Fruit fly (Drosophila melanogaster) whole organism, embryonic: ENCODE data around the gene CG5225.

Experiments used
- Atf3 ChIP-seq: fragments of 200-800 bp; sonication (Bioruptor generic); optimal IDR thresholded peaks from 3 replicates; lab custom pipeline; 2016; ENCODE audit warnings: missing biosample characterization, missing genetic modification characterization
- CG10979 ChIP-seq: fragments of 200-800 bp; sonication (Bioruptor generic); optimal IDR thresholded peaks from 2 replicates; lab custom pipeline; 2018; ENCODE audit warnings: missing biosample characterization, mild to moderate bottlenecking, missing genetic modification characterization, moderate library complexity
- CG11504 ChIP-seq: fragments of 200-800 bp; sonication (Bioruptor generic); optimal IDR thresholded peaks from 3 replicates; lab custom pipeline; 2019; ENCODE audit warnings: missing biosample characterization, mild to moderate bottlenecking, missing genetic modification characterization, moderate library complexity
- CG12104 ChIP-seq: fragments of 200-800 bp; sonication (Bioruptor generic); optimal IDR thresholded peaks from 3 replicates; lab custom pipeline; 2016; ENCODE audit warnings: missing biosample characterization, missing genetic modification characterization
- CG12155 ChIP-seq: fragments of 200-800 bp; sonication (Bioruptor generic); optimal IDR thresholded peaks from 3 replicates; lab custom pipeline; 2016; ENCODE audit warnings: missing biosample characterization, missing genetic modification characterization
- CG12219 ChIP-seq: fragments of 200-800 bp; sonication (Bioruptor generic); optimal IDR thresholded peaks from 3 replicates; lab custom pipeline; 2018; ENCODE audit warnings: missing biosample characterization, mild to moderate bottlenecking, missing genetic modification characterization
- CG13424 ChIP-seq: fragments of 200-800 bp; sonication (Bioruptor generic); optimal IDR thresholded peaks from 2 replicates; lab custom pipeline; 2019; ENCODE audit warnings: missing biosample characterization, mild to moderate bottlenecking, missing genetic modification characterization, moderate library complexity
- CG16815 ChIP-seq: fragments of 200-800 bp; sonication (Bioruptor generic); optimal IDR thresholded peaks from 3 replicates; lab custom pipeline; 2017; ENCODE audit warnings: missing biosample characterization, mild to moderate bottlenecking, missing genetic modification characterization
- CG17385 ChIP-seq: fragments of 200-800 bp; sonication (Bioruptor generic); optimal IDR thresholded peaks from 3 replicates; lab custom pipeline; 2018; ENCODE audit warnings: missing biosample characterization, mild to moderate bottlenecking, missing genetic modification characterization
- CG2712 ChIP-seq: fragments of 200-800 bp; optimal IDR thresholded peaks from 3 replicates; lab custom pipeline; 2019; ENCODE audit warnings: missing biosample characterization, mild to moderate bottlenecking, missing genetic modification characterization, moderate library complexity
- CG2875 ChIP-seq: fragments of 200-800 bp; sonication (Bioruptor generic); optimal IDR thresholded peaks from 2 replicates; lab custom pipeline; 2017; ENCODE audit warnings: missing biosample characterization, mild to moderate bottlenecking, missing genetic modification characterization, missing genetic modification reagents
- CG31441 ChIP-seq: fragments of 200-800 bp; sonication (Bioruptor generic); IDR thresholded peaks from 2 replicates; pipeline ENCODE4 v1.3.6; 2022; ENCODE audit warnings: missing biosample characterization, missing genetic modification characterization
- CG32767 ChIP-seq: fragments of 200-800 bp; sonication (Bioruptor generic); IDR thresholded peaks from 2 replicates; pipeline ENCODE4 v1.3.6; 2022; ENCODE audit warnings: missing biosample characterization, missing genetic modification characterization
- CG4404 ChIP-seq: fragments of 200-800 bp; sonication (Bioruptor generic); IDR thresholded peaks from 2 replicates; pipeline ENCODE4 v1.3.6; 2022; ENCODE audit warnings: missing biosample characterization, missing genetic modification characterization
- CG6683 ChIP-seq: fragments of 200-800 bp; sonication (Bioruptor generic); optimal IDR thresholded peaks from 2 replicates; lab custom pipeline; 2017; ENCODE audit warnings: missing biosample characterization, mild to moderate bottlenecking, missing genetic modification characterization, missing genetic modification reagents
- CG8388 ChIP-seq: fragments of 200-800 bp; sonication (Bioruptor generic); optimal IDR thresholded peaks from 2 replicates; lab custom pipeline; 2019; ENCODE audit warnings: missing biosample characterization, mild to moderate bottlenecking, missing genetic modification characterization, moderate library complexity
- CG8924 ChIP-seq: fragments of 200-800 bp; optimal IDR thresholded peaks from 3 replicates; lab custom pipeline; 2019; ENCODE audit warnings: missing biosample characterization, mild to moderate bottlenecking, missing genetic modification characterization, moderate library complexity
- CrebB ChIP-seq: fragments of 200-800 bp; sonication (Bioruptor generic); optimal IDR thresholded peaks from 3 replicates; lab custom pipeline; 2018; ENCODE audit warnings: missing biosample characterization, mild to moderate bottlenecking, missing genetic modification characterization
- D ChIP-seq, 2 experiments: fragments of 200-800 bp in 1 of 2; fragments of >200 bp in 1 of 2; sonication (Bioruptor generic) in 1 of 2; optimal IDR thresholded peaks; 2 replicates in 1 of 2; 3 replicates in 1 of 2; lab custom pipeline; 2017; ENCODE audit warnings: mild to moderate bottlenecking in 1 of 2, missing biosample characterization in 1 of 2, missing genetic modification characterization in 1 of 2, missing genetic modification reagents in 1 of 2
- Dip2 ChIP-seq: fragments of 200-800 bp; sonication (Bioruptor generic); IDR thresholded peaks from 2 replicates; pipeline ENCODE4 v1.3.6; 2022; ENCODE audit warnings: missing biosample characterization, missing genetic modification characterization
- E2f1 ChIP-seq: fragments of 200-800 bp; sonication (Bioruptor generic); IDR thresholded peaks from 2 replicates; pipeline ENCODE4 v1.3.6; 2022; ENCODE audit warnings: missing biosample characterization, missing genetic modification characterization
- Gsc ChIP-seq: fragments of 200-800 bp; sonication (Bioruptor generic); IDR thresholded peaks from 2 replicates; pipeline ENCODE4 v1.3.6; 2022; ENCODE audit warnings: missing biosample characterization, missing genetic modification characterization
- Hr3 ChIP-seq: fragments of 200-800 bp; sonication (Bioruptor generic); optimal IDR thresholded peaks from 3 replicates; lab custom pipeline; 2016; ENCODE audit warnings: missing biosample characterization, missing genetic modification characterization
- Hr51 ChIP-seq, 2 experiments: fragments of 200-800 bp; sonication (Bioruptor generic); optimal IDR thresholded peaks; 2 replicates in 1 of 2; 3 replicates in 1 of 2; lab custom pipeline; 2016 to 2018; ENCODE audit warnings: missing biosample characterization in 2 of 2, missing genetic modification characterization in 2 of 2, mild to moderate bottlenecking in 1 of 2, moderate library complexity in 1 of 2
- Jarid2 ChIP-seq: fragments of 200-800 bp; sonication (Bioruptor generic); optimal IDR thresholded peaks from 3 replicates; lab custom pipeline; 2017; ENCODE audit warnings: mild to moderate bottlenecking, missing biosample characterization, missing genetic modification reagents, missing genetic modification characterization
- MESR4 ChIP-seq: fragments of 200-800 bp; sonication (Bioruptor generic); optimal IDR thresholded peaks from 2 replicates; lab custom pipeline; 2018; ENCODE audit warnings: missing biosample characterization, mild to moderate bottlenecking, missing genetic modification characterization, moderate library complexity
- Meics ChIP-seq: fragments of 200-800 bp; sonication (Bioruptor generic); optimal IDR thresholded peaks from 2 replicates; lab custom pipeline; 2017; ENCODE audit warnings: missing biosample characterization, mild to moderate bottlenecking, missing genetic modification characterization
- PHDP ChIP-seq: fragments of 200-800 bp; sonication (Bioruptor generic); optimal IDR thresholded peaks from 3 replicates; lab custom pipeline; 2018; ENCODE audit warnings: missing biosample characterization, mild to moderate bottlenecking, missing genetic modification characterization, moderate library complexity
- Poxn ChIP-seq: fragments of 200-800 bp; sonication (Bioruptor generic); IDR thresholded peaks from 2 replicates; pipeline ENCODE4 v1.3.6; 2022; ENCODE audit warnings: missing biosample characterization, missing genetic modification characterization
- Rfx ChIP-seq: fragments of 200-800 bp; sonication (Bioruptor generic); IDR thresholded peaks from 2 replicates; pipeline ENCODE4 v1.3.6; 2022; ENCODE audit warnings: missing biosample characterization, missing genetic modification characterization
- Rx ChIP-seq: fragments of 200-800 bp; sonication (Bioruptor generic); IDR thresholded peaks from 2 replicates; pipeline ENCODE4 v1.3.6; 2022; ENCODE audit warnings: missing biosample characterization, missing genetic modification characterization
- Sox100B ChIP-seq: fragments of 200-800 bp; sonication (Bioruptor generic); optimal IDR thresholded peaks from 3 replicates; lab custom pipeline; 2018; ENCODE audit warnings: missing biosample characterization, mild to moderate bottlenecking, missing genetic modification characterization
- Ssrp ChIP-seq: fragments of 200-800 bp; sonication (Bioruptor generic); optimal IDR thresholded peaks from 2 replicates; lab custom pipeline; 2018; ENCODE audit warnings: missing biosample characterization, mild to moderate bottlenecking, missing genetic modification characterization, moderate library complexity
- Taf1 ChIP-seq: fragments of 200-800 bp; sonication (Bioruptor generic); IDR thresholded peaks from 2 replicates; pipeline ENCODE4 v1.3.6; 2022; ENCODE audit warnings: missing biosample characterization, missing genetic modification characterization
- Xrp1 ChIP-seq: fragments of 200-800 bp; sonication (Bioruptor generic); IDR thresholded peaks from 2 replicates; pipeline ENCODE4 v1.3.6; 2022; ENCODE audit warnings: missing biosample characterization, missing genetic modification characterization
- ap ChIP-seq: fragments of 200-800 bp; sonication (Bioruptor generic); IDR thresholded peaks from 2 replicates; pipeline ENCODE4 v1.3.6; 2022; ENCODE audit warnings: missing biosample characterization, missing genetic modification characterization
- corto ChIP-seq: fragments of 200-800 bp; sonication (Bioruptor generic); optimal IDR thresholded peaks from 2 replicates; lab custom pipeline; 2016; ENCODE audit warnings: missing biosample characterization, mild to moderate bottlenecking, missing genetic modification characterization, moderate library complexity
- crol ChIP-seq: fragments of 200-800 bp; sonication (Bioruptor generic); IDR thresholded peaks from 2 replicates; pipeline ENCODE4 v1.3.6; 2022; ENCODE audit warnings: missing biosample characterization, missing genetic modification characterization
- dmrt11E ChIP-seq: fragments of 200-800 bp; sonication (Bioruptor generic); optimal IDR thresholded peaks from 3 replicates; lab custom pipeline; 2018; ENCODE audit warnings: missing biosample characterization, mild to moderate bottlenecking, missing genetic modification characterization, moderate library complexity
- gcm ChIP-seq: fragments of 200-800 bp; sonication (Bioruptor generic); optimal IDR thresholded peaks from 2 replicates; lab custom pipeline; 2019; ENCODE audit warnings: missing biosample characterization, mild to moderate bottlenecking, missing genetic modification characterization, moderate library complexity
- gem ChIP-seq: fragments of 200-800 bp; sonication (Bioruptor generic); optimal IDR thresholded peaks from 2 replicates; lab custom pipeline; 2019; ENCODE audit warnings: missing biosample characterization, mild to moderate bottlenecking, missing genetic modification characterization, moderate library complexity
- grau ChIP-seq: fragments of 200-800 bp; optimal IDR thresholded peaks from 3 replicates; lab custom pipeline; 2019; ENCODE audit warnings: missing biosample characterization, mild to moderate bottlenecking, missing genetic modification characterization, moderate library complexity
- jumu ChIP-seq: fragments of 200-800 bp; sonication (Bioruptor generic); optimal IDR thresholded peaks from 3 replicates; lab custom pipeline; 2016; ENCODE audit warnings: missing biosample characterization, missing genetic modification characterization
- nmo ChIP-seq: fragments of 200-800 bp; sonication (Bioruptor generic); optimal IDR thresholded peaks from 2 replicates; lab custom pipeline; 2018; ENCODE audit warnings: missing biosample characterization, mild to moderate bottlenecking, missing genetic modification characterization, moderate library complexity
- seq ChIP-seq: fragments of 200-800 bp; sonication (Bioruptor generic); IDR thresholded peaks from 2 replicates; pipeline ENCODE4 v1.3.6; 2022; ENCODE audit warnings: missing biosample characterization, missing genetic modification characterization
- trem ChIP-seq: fragments of 200-800 bp; optimal IDR thresholded peaks from 3 replicates; lab custom pipeline; 2019; ENCODE audit warnings: missing biosample characterization, mild to moderate bottlenecking, missing genetic modification characterization, moderate library complexity
- twi ChIP-seq: fragments of 200-800 bp; optimal IDR thresholded peaks from 2 replicates; lab custom pipeline; 2019; ENCODE audit warnings: missing biosample characterization, mild to moderate bottlenecking, missing genetic modification characterization, moderate library complexity
- unpg ChIP-seq: fragments of 200-800 bp; sonication (Bioruptor generic); optimal IDR thresholded peaks from 3 replicates; lab custom pipeline; 2018; ENCODE audit warnings: missing biosample characterization, mild to moderate bottlenecking, missing genetic modification characterization, moderate library complexity
- zf30C ChIP-seq: fragments of 200-800 bp; sonication (Bioruptor generic); optimal IDR thresholded peaks from 3 replicates; lab custom pipeline; 2018; ENCODE audit warnings: missing biosample characterization, mild to moderate bottlenecking, missing genetic modification characterization
- zfh1 ChIP-seq: fragments of 200-800 bp; sonication (Bioruptor generic); IDR thresholded peaks from 3 replicates; pipeline ENCODE4 v1.3.6; 2022; ENCODE audit warnings: missing biosample characterization, missing genetic modification characterization

The CG5225 gene

DNA sequence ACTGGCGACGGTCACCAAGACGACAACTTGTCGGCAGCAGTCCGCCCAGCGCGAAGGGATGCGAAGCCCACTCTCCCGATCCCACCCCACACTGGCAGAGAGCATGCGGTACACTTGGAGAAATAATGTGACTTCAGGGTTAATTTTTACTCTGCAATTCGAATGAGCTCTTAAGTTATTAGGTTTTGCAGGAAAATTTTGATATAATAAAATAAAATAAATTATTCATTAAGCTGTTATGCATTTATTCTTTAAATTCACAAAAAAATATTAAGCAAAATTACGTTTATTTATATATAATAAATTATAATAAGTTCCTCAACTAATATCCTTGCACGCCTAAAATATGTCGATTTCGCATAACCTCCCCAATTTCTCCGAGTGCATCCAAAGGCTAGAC is 20.4 kb downstream of the CG5225 start (continued):
- TF ChIP-seq Sox100B (GFP tag; lab: Kevin White, UChicago), result peak; percentile 7
- peak; percentile 64 for TF ChIP-seq CG2712 (tag; lab: Kevin White, UChicago)
- TF ChIP-seq zfh1, result no peak
- no peak for TF ChIP-seq Poxn (GFP tag; lab: Robert Waterston, UW)
- TF ChIP-seq Rx (GFP tag; lab: Robert Waterston, UW), result no peak
- no peak for TF ChIP-seq Atf3 (GFP tag; lab: Kevin White, UChicago)
- no peak for TF ChIP-seq Dip2 (GFP tag; lab: Robert Waterston, UW)
- peak; percentile 47 for TF ChIP-seq Xrp1 (GFP tag; lab: Robert Waterston, UW)
- no peak for TF ChIP-seq CG12104 (GFP tag; lab: Kevin White, UChicago)
- no peak for TF ChIP-seq Gsc
- TF ChIP-seq Ssrp, result peak; percentile 54
- 0 out of 2 replicates have a peak, but pooled peaks have one; percentile 29 for TF ChIP-seq seq (GFP tag; lab: Robert Waterston, UW)
- TF ChIP-seq unpg, result peak; percentile 46
- TF ChIP-seq E2f1, result 0 out of 2 replicates have a peak, but pooled peaks have one; percentile 19
- no peak for TF ChIP-seq crol (GFP tag; lab: Robert Waterston, UW)
- TF ChIP-seq Jarid2 (GFP tag; lab: Kevin White, UChicago), result no peak
- peak; percentile 52 for TF ChIP-seq nmo
- peak; percentile 69 for TF ChIP-seq CG31441 (GFP tag; lab: Robert Waterston, UW)
- TF ChIP-seq CG32767 (GFP tag; lab: Robert Waterston, UW), result 0 out of 2 replicates have a peak, but pooled peaks have one; percentile 28
- TF ChIP-seq ap, result no peak
- no peak for TF ChIP-seq CG12219 (GFP tag; lab: Kevin White, UChicago)
- peak; percentile 35 for TF ChIP-seq CG10979 (tag; lab: Kevin White, UChicago)
- TF ChIP-seq jumu (GFP tag; lab: Kevin White, UChicago), result no peak
- peak; percentile 40 for TF ChIP-seq CG13424 (tag; lab: Kevin White, UChicago)
- TF ChIP-seq CG11504 (tag; lab: Kevin White, UChicago), result peak; percentile 32
- peak; percentile 25 for TF ChIP-seq CG17385 (GFP tag; lab: Kevin White, UChicago)
- TF ChIP-seq twi (tag; lab: Kevin White, UChicago), result no peak
- no peak for TF ChIP-seq CG4404
- peak; percentile 31 for TF ChIP-seq CG2875 (GFP tag; lab: Kevin White, UChicago)
- peak; percentile 31 for TF ChIP-seq PHDP
- TF ChIP-seq zf30C, result peak; percentile 23
- TF ChIP-seq MESR4 (GFP tag; lab: Kevin White, UChicago), result no peak
- TF ChIP-seq CG6683 (GFP tag; lab: Kevin White, UChicago), result peak; percentile 16
- no peak for TF ChIP-seq CrebB
- peak; percentile 63 for TF ChIP-seq dmrt11E (tag; lab: Kevin White, UChicago)
- TF ChIP-seq CG12155, result no peak
- TF ChIP-seq CG16815 (GFP tag; lab: Kevin White, UChicago), result peak; percentile 31
- peak; percentile 13 for TF ChIP-seq CG8924
- no peak for TF ChIP-seq trem
- TF ChIP-seq CG8388 (GFP tag; lab: Kevin White, UChicago), result peak; percentile 39
- TF ChIP-seq Hr51 (GFP tag; optimal IDR thresholded peaks at IDR 0.05; lab: Kevin White, UChicago), result no peak
- peak; percentile 69 for TF ChIP-seq gem
- TF ChIP-seq Hr3 (GFP tag; lab: Kevin White, UChicago), result peak; percentile 28
- TF ChIP-seq corto (GFP tag; lab: Kevin White, UChicago), result no peak
- peak; percentile 52 for TF ChIP-seq grau (tag; lab: Kevin White, UChicago)
- TF ChIP-seq Rfx, result 0 out of 2 replicates have a peak, but pooled peaks have one; percentile 41
- TF ChIP-seq D (optimal IDR thresholded peaks at IDR 0.05; lab: Kevin White, UChicago), result no peak
- TF ChIP-seq D (GFP tag; optimal IDR thresholded peaks at IDR 0.05; lab: Kevin White, UChicago), result no peak
- no peak for TF ChIP-seq Taf1 (GFP tag; lab: Robert Waterston, UW)
- peak; percentile 23 for TF ChIP-seq gcm (GFP tag; lab: Kevin White, UChicago)
- peak; percentile 3 for TF ChIP-seq Meics
